Fruit fly (Drosophila melanogaster) whole organism, embryonic: ENCODE results near the gene Sec3.

Source experiments
- B-H2 ChIP-seq: fragments of 200-800 bp; sonication (Bioruptor generic); optimal IDR thresholded peaks from 2 replicates; lab custom pipeline; 2018; ENCODE audit warnings: missing biosample characterization, mild to moderate bottlenecking, missing genetic modification characterization
- CG10462 ChIP-seq: fragments of 200-800 bp; sonication (Bioruptor generic); optimal IDR thresholded peaks from 2 replicates; lab custom pipeline; 2016; ENCODE audit warnings: missing biosample characterization, missing genetic modification characterization
- CG11398 ChIP-seq: fragments of 200-800 bp; sonication (Bioruptor generic); optimal IDR thresholded peaks from 2 replicates; lab custom pipeline; 2016; ENCODE audit warnings: missing biosample characterization, missing genetic modification characterization
- CG12104 ChIP-seq: fragments of 200-800 bp; sonication (Bioruptor generic); optimal IDR thresholded peaks from 3 replicates; lab custom pipeline; 2016; ENCODE audit warnings: missing biosample characterization, missing genetic modification characterization
- CG1233 ChIP-seq: fragments of 200-800 bp; sonication (Bioruptor generic); optimal IDR thresholded peaks from 4 replicates; lab custom pipeline; 2018; ENCODE audit warnings: missing biosample characterization, mild to moderate bottlenecking, missing genetic modification characterization
- CG12391 ChIP-seq: fragments of 200-800 bp; sonication (Bioruptor generic); optimal IDR thresholded peaks from 3 replicates; lab custom pipeline; 2018; ENCODE audit warnings: missing biosample characterization, mild to moderate bottlenecking, missing genetic modification characterization, moderate library complexity
- CG13287 ChIP-seq: fragments of 200-800 bp; sonication (Bioruptor generic); IDR thresholded peaks from 2 replicates; pipeline ENCODE4 v1.3.6; 2022; ENCODE audit warnings: missing biosample characterization, missing genetic modification characterization; ENCODE audit not compliant: partially characterized antibody
- CG14441 ChIP-seq: fragments of 200-800 bp; sonication (Bioruptor generic); IDR thresholded peaks from 2 replicates; pipeline ENCODE4 v1.3.6; 2022; ENCODE audit warnings: missing biosample characterization, missing genetic modification characterization
- CG14860 ChIP-seq: fragments of 200-800 bp; sonication (Bioruptor generic); IDR thresholded peaks from 3 replicates; pipeline ENCODE4 v1.3.6; 2022; ENCODE audit warnings: missing biosample characterization, missing genetic modification characterization; ENCODE audit not compliant: partially characterized antibody
- CG15011 ChIP-seq: fragments of 200-800 bp; sonication (Bioruptor generic); optimal IDR thresholded peaks from 3 replicates; lab custom pipeline; 2018; ENCODE audit warnings: missing biosample characterization, mild to moderate bottlenecking, missing genetic modification characterization
- CG16813 ChIP-seq: fragments of 200-800 bp; sonication (Bioruptor generic); IDR thresholded peaks from 3 replicates; pipeline ENCODE4 v1.3.6; 2022; ENCODE audit warnings: missing biosample characterization, missing genetic modification characterization; ENCODE audit not compliant: partially characterized antibody
- CG3281 ChIP-seq: fragments of 200-800 bp; sonication (Bioruptor generic); optimal IDR thresholded peaks from 3 replicates; lab custom pipeline; 2017; ENCODE audit warnings: missing biosample characterization, mild to moderate bottlenecking, missing genetic modification characterization
- CG33213 ChIP-seq: fragments of 200-800 bp; sonication (Bioruptor generic); optimal IDR thresholded peaks from 3 replicates; lab custom pipeline; 2016; ENCODE audit warnings: missing biosample characterization, missing genetic modification characterization
- CG42726 ChIP-seq: fragments of 200-800 bp; sonication (Bioruptor generic); IDR thresholded peaks from 2 replicates; pipeline ENCODE4 v1.3.6; 2022; ENCODE audit warnings: missing biosample characterization, missing genetic modification characterization; ENCODE audit not compliant: partially characterized antibody
- CG6272 ChIP-seq: fragments of 200-800 bp; sonication (Bioruptor generic); IDR thresholded peaks from 2 replicates; pipeline ENCODE4 v1.3.6; 2022; ENCODE audit warnings: missing biosample characterization, missing genetic modification characterization
- CG7786 ChIP-seq: fragments of 200-800 bp; sonication (Bioruptor generic); optimal IDR thresholded peaks from 2 replicates; lab custom pipeline; 2016; ENCODE audit warnings: missing biosample characterization, missing genetic modification characterization
- CG7839 ChIP-seq: fragments of 200-800 bp; sonication (Bioruptor generic); optimal IDR thresholded peaks from 3 replicates; lab custom pipeline; 2018; ENCODE audit warnings: missing biosample characterization, mild to moderate bottlenecking, missing genetic modification characterization, moderate library complexity
- CG8089 ChIP-seq: fragments of 200-800 bp; sonication (Bioruptor generic); optimal IDR thresholded peaks from 3 replicates; lab custom pipeline; 2016; ENCODE audit warnings: missing biosample characterization, missing genetic modification characterization
- CG8281 ChIP-seq: fragments of 200-800 bp; sonication (Bioruptor generic); optimal IDR thresholded peaks from 2 replicates; lab custom pipeline; 2018; ENCODE audit warnings: missing biosample characterization, mild to moderate bottlenecking, missing genetic modification characterization, moderate library complexity
- CG8765 ChIP-seq: fragments of 200-800 bp; sonication (Bioruptor generic); IDR thresholded peaks from 2 replicates; pipeline ENCODE4 v1.3.6; 2022; ENCODE audit warnings: missing biosample characterization, missing genetic modification characterization
- CG9609 ChIP-seq: fragments of 200-800 bp; sonication (Bioruptor generic); optimal IDR thresholded peaks from 3 replicates; lab custom pipeline; 2016; ENCODE audit warnings: missing biosample characterization, missing genetic modification characterization
- CG9817 ChIP-seq: fragments of 200-800 bp; sonication (Bioruptor generic); optimal IDR thresholded peaks from 2 replicates; lab custom pipeline; 2018; ENCODE audit warnings: missing biosample characterization, mild to moderate bottlenecking, missing genetic modification characterization, moderate library complexity
- Camta ChIP-seq: fragments of 200-800 bp; sonication (Bioruptor generic); optimal IDR thresholded peaks from 2 replicates; lab custom pipeline; 2016; ENCODE audit warnings: missing biosample characterization, missing genetic modification characterization
- HLH3B ChIP-seq: fragments of 200-800 bp; sonication (Bioruptor generic); IDR thresholded peaks from 2 replicates; pipeline ENCODE4 v1.3.6; 2022; ENCODE audit warnings: missing biosample characterization, missing genetic modification characterization
- Hr78 ChIP-seq, 2 experiments: fragments of 200-800 bp in 1 of 2; fragments of >200 bp in 1 of 2; sonication (Bioruptor generic) in 1 of 2; optimal IDR thresholded peaks; 2 replicates each; lab custom pipeline; 2017 to 2019; ENCODE audit warnings: missing biosample characterization in 2 of 2, missing genetic modification characterization in 2 of 2, mild to moderate bottlenecking in 1 of 2, moderate library complexity in 1 of 2
- MBD-R2 ChIP-seq: fragments of 200-800 bp; sonication (Bioruptor generic); IDR thresholded peaks from 2 replicates; pipeline ENCODE4 v1.3.6; 2022; ENCODE audit warnings: missing biosample characterization, missing genetic modification characterization
- Mes4 ChIP-seq: fragments of 200-800 bp; sonication (Bioruptor generic); optimal IDR thresholded peaks from 2 replicates; lab custom pipeline; 2016; ENCODE audit warnings: missing biosample characterization, missing genetic modification characterization
- Myb ChIP-seq: fragments of 200-800 bp; sonication (Bioruptor generic); optimal IDR thresholded peaks from 2 replicates; lab custom pipeline; 2016; ENCODE audit warnings: missing biosample characterization, missing genetic modification characterization
- Nf-YA ChIP-seq: fragments of 200-800 bp; sonication (Bioruptor generic); IDR thresholded peaks from 2 replicates; pipeline ENCODE4 v1.3.6; 2022; ENCODE audit warnings: missing biosample characterization, missing genetic modification characterization
- Side ChIP-seq: fragments of 200-800 bp; sonication (Bioruptor generic); optimal IDR thresholded peaks from 2 replicates; lab custom pipeline; 2016; ENCODE audit warnings: missing biosample characterization, missing genetic modification characterization
- Sry-δ ChIP-seq: fragments of 200-800 bp; sonication (Bioruptor generic); optimal IDR thresholded peaks from 2 replicates; lab custom pipeline; 2016; ENCODE audit warnings: missing biosample characterization, missing genetic modification characterization
- Xbp1 ChIP-seq: fragments of 200-800 bp; sonication (Bioruptor generic); optimal IDR thresholded peaks from 3 replicates; lab custom pipeline; 2016; ENCODE audit warnings: missing biosample characterization, mild to moderate bottlenecking, missing genetic modification characterization
- ara ChIP-seq: fragments of 200-800 bp; sonication (Bioruptor generic); IDR thresholded peaks from 2 replicates; pipeline ENCODE4 v1.3.6; 2022; ENCODE audit warnings: missing biosample characterization, missing genetic modification characterization
- bcd ChIP-seq: fragments of 200-800 bp; sonication (Bioruptor generic); optimal IDR thresholded peaks from 2 replicates; lab custom pipeline; 2017; ENCODE audit warnings: missing biosample characterization, mild to moderate bottlenecking, missing genetic modification characterization
- bsh ChIP-seq, 2 experiments: fragments of 200-800 bp; sonication (Bioruptor generic); optimal IDR thresholded peaks; 2 replicates each; lab custom pipeline; 2017 to 2018; ENCODE audit warnings: mild to moderate bottlenecking in 2 of 2, missing biosample characterization in 2 of 2, missing genetic modification characterization in 2 of 2, moderate library complexity in 1 of 2
- btn ChIP-seq: fragments of 200-800 bp; sonication (Bioruptor generic); optimal IDR thresholded peaks from 2 replicates; lab custom pipeline; 2016; ENCODE audit warnings: missing biosample characterization, missing genetic modification characterization
- dpn ChIP-seq, 2 experiments: fragments of 200-800 bp; sonication (Bioruptor generic); optimal IDR thresholded peaks; 3 replicates each; lab custom pipeline; 2016; ENCODE audit warnings: missing biosample characterization in 2 of 2, missing genetic modification characterization in 2 of 2
- ems ChIP-seq: fragments of 200-800 bp; sonication (Bioruptor generic); optimal IDR thresholded peaks from 3 replicates; lab custom pipeline; 2016; ENCODE audit warnings: missing biosample characterization, missing genetic modification characterization
- gce ChIP-seq: fragments of 200-800 bp; sonication (Bioruptor generic); IDR thresholded peaks from 3 replicates; pipeline ENCODE4 v1.3.6; 2022; ENCODE audit warnings: missing biosample characterization, missing genetic modification characterization
- gcm ChIP-seq: fragments of 200-800 bp; sonication (Bioruptor generic); optimal IDR thresholded peaks from 2 replicates; lab custom pipeline; 2019; ENCODE audit warnings: missing biosample characterization, mild to moderate bottlenecking, missing genetic modification characterization, moderate library complexity
- h ChIP-seq: fragments of >200 bp; optimal IDR thresholded peaks from 2 replicates; lab custom pipeline; 2017
- ind ChIP-seq: fragments of 200-800 bp; sonication (Bioruptor generic); optimal IDR thresholded peaks from 3 replicates; lab custom pipeline; 2016; ENCODE audit warnings: missing biosample characterization, missing genetic modification characterization
- jing ChIP-seq: fragments of 200-800 bp; sonication (Bioruptor generic); optimal IDR thresholded peaks from 2 replicates; lab custom pipeline; 2018; ENCODE audit warnings: missing biosample characterization, mild to moderate bottlenecking, missing genetic modification characterization
- knrl ChIP-seq: fragments of 200-800 bp; sonication (Bioruptor generic); IDR thresholded peaks from 3 replicates; pipeline ENCODE4 v1.3.6; 2022; ENCODE audit warnings: missing biosample characterization, missing genetic modification characterization; ENCODE audit not compliant: partially characterized antibody
- nau ChIP-seq: fragments of 200-800 bp; sonication (Bioruptor generic); optimal IDR thresholded peaks from 3 replicates; lab custom pipeline; 2017; ENCODE audit warnings: missing biosample characterization, mild to moderate bottlenecking, missing genetic modification characterization, missing genetic modification reagents
- prd ChIP-seq, 3 experiments: fragments of >200 bp in 2 of 3; fragments of 200-800 bp in 1 of 3; sonication (Bioruptor generic) in 1 of 3; optimal IDR thresholded peaks in 2 of 3; IDR thresholded peaks in 1 of 3; 2 replicates in 2 of 3; 3 replicates in 1 of 3; pipeline versions ENCODE4 v1.3.6 to Lab custom; 2017 to 2022; ENCODE audit warnings: missing biosample characterization in 1 of 3, missing genetic modification characterization in 1 of 3
- so ChIP-seq: fragments of 200-800 bp; sonication (Bioruptor generic); IDR thresholded peaks from 3 replicates; pipeline ENCODE4 v1.3.6; 2022; ENCODE audit warnings: missing biosample characterization, missing genetic modification characterization
- twi ChIP-seq: fragments of 200-800 bp; optimal IDR thresholded peaks from 2 replicates; lab custom pipeline; 2019; ENCODE audit warnings: missing biosample characterization, mild to moderate bottlenecking, missing genetic modification characterization, moderate library complexity
- unc-4 ChIP-seq: fragments of 200-800 bp; sonication (Bioruptor generic); IDR thresholded peaks from 2 replicates; pipeline ENCODE4 v1.3.6; 2022; ENCODE audit warnings: missing biosample characterization, missing genetic modification characterization; ENCODE audit not compliant: partially characterized antibody
- zfh2 ChIP-seq: fragments of 200-800 bp; sonication (Bioruptor generic); optimal IDR thresholded peaks from 2 replicates; lab custom pipeline; 2016; ENCODE audit warnings: missing biosample characterization, missing genetic modification characterization

The Sec3 gene

DNA sequence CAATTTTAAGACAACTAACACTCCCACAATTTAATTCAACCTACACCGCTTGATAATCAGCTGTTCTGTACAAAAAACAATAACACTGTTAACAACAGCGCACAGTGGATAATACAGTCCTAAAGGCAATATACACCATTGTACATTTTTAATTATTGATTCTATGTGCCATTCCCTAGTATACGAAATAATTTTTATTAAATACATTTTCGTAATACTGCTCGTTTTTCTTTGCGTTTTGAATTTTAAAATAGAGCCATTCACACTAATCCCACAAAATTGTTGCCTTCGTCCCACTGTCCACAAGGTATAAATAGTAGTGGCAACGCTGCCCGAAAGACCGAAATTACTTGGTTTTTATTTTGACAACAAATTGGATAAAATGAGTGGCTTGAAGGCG, 8.5 kb upstream of the Sec3 start, which contains the start of the genes Coq4 and CG32176 (continued):
- peak; percentile 97 for TF ChIP-seq so (GFP tag; lab: Robert Waterston, UW)
- TF ChIP-seq CG8281 (tag; lab: Kevin White, UChicago): peak; percentile 89
- peak; percentile 98 for TF ChIP-seq gcm
- peak; percentile 71 for TF ChIP-seq knrl
- peak; percentile 99 for TF ChIP-seq CG9817 (tag; lab: Kevin White, UChicago)
- peak; percentile 98 for TF ChIP-seq Side (GFP tag; lab: Kevin White, UChicago)
- TF ChIP-seq ara (GFP tag; lab: Robert Waterston, UW): peak; percentile 96
- TF ChIP-seq twi (tag; lab: Kevin White, UChicago): peak; percentile 93
- TF ChIP-seq CG15011 (GFP tag; lab: Kevin White, UChicago): peak; percentile 88
- peak; percentile 99 for TF ChIP-seq ind
- peak; percentile 94 for TF ChIP-seq CG12104 (GFP tag; lab: Kevin White, UChicago)
- peak; percentile 69 for TF ChIP-seq CG16813 (GFP tag; lab: Robert Waterston, UW)
- peak; percentile 55; the same call in 1 of the 2 replicates for TF ChIP-seq unc-4 (GFP tag; lab: Robert Waterston, UW)
- TF ChIP-seq CG6272 (GFP tag; lab: Robert Waterston, UW): peak; percentile 97
- peak; percentile 73 to 98 for TF ChIP-seq bsh (GFP tag; optimal IDR thresholded peaks at IDR 0.05; lab: Kevin White, UChicago)
- TF ChIP-seq CG7839 (tag; lab: Kevin White, UChicago): peak; percentile 98
- TF ChIP-seq gce (GFP tag; lab: Robert Waterston, UW): peak; percentile 94
- peak; percentile 76 for TF ChIP-seq Sry-δ
- TF ChIP-seq CG9609 (GFP tag; lab: Kevin White, UChicago): peak; percentile 98
- TF ChIP-seq CG33213 (GFP tag; lab: Kevin White, UChicago): peak; percentile 97
- TF ChIP-seq B-H2: peak; percentile 98
- peak; percentile 98 for TF ChIP-seq Camta (GFP tag; lab: Kevin White, UChicago)
- TF ChIP-seq Mes4 (GFP tag; lab: Kevin White, UChicago): peak; percentile 96
- TF ChIP-seq HLH3B: peak; percentile 97
- TF ChIP-seq ems (GFP tag; lab: Kevin White, UChicago): peak; percentile 99
- TF ChIP-seq CG3281 (GFP tag; lab: Kevin White, UChicago): peak; percentile 97
- TF ChIP-seq CG8765 (GFP tag; lab: Robert Waterston, UW): peak; percentile 97
- peak; percentile 97 for TF ChIP-seq CG8089 (GFP tag; lab: Kevin White, UChicago)
- no peak for TF ChIP-seq h (lab: Kevin White, UChicago)
- TF ChIP-seq CG1233 (GFP tag; lab: Kevin White, UChicago): peak; percentile 97
- TF ChIP-seq btn (GFP tag; lab: Kevin White, UChicago): peak; percentile 94
- TF ChIP-seq dpn (GFP tag; optimal IDR thresholded peaks at IDR 0.05; lab: Kevin White, UChicago): peak; percentile 99
- peak; percentile 99 for TF ChIP-seq Xbp1 (GFP tag; lab: Kevin White, UChicago)
- no peak for TF ChIP-seq prd (optimal IDR thresholded peaks at IDR 0.05; lab: Kevin White, UChicago)
- TF ChIP-seq prd (GFP tag; IDR thresholded peaks at IDR 0.05; lab: Robert Waterston, UW): peak; percentile 99
- peak; percentile 99 for TF ChIP-seq zfh2
- TF ChIP-seq CG12391 (tag; lab: Kevin White, UChicago): peak; percentile 99
- TF ChIP-seq CG13287 (GFP tag; lab: Robert Waterston, UW): peak; percentile 79
- TF ChIP-seq CG14441: peak; percentile 98
- TF ChIP-seq jing (GFP tag; lab: Kevin White, UChicago): peak; percentile 97
- TF ChIP-seq MBD-R2: peak; percentile 99
- TF ChIP-seq nau (GFP tag; lab: Kevin White, UChicago): peak; percentile 93
- no peak for TF ChIP-seq Hr78 (GFP tag; optimal IDR thresholded peaks at IDR 0.05; lab: Kevin White, UChicago)
- peak; percentile 98 for TF ChIP-seq CG7786
- TF ChIP-seq CG10462 (GFP tag; lab: Kevin White, UChicago): peak; percentile 98
- TF ChIP-seq CG42726 (GFP tag; lab: Robert Waterston, UW): peak; percentile 71
- TF ChIP-seq CG14860: peak; percentile 73
- TF ChIP-seq Myb: peak; percentile 88
- TF ChIP-seq Nf-YA (GFP tag; lab: Robert Waterston, UW): peak; percentile 92
- TF ChIP-seq CG11398: peak; percentile 95
- TF ChIP-seq bcd (GFP tag; lab: Kevin White, UChicago): peak; percentile 98
